Worm (Caenorhabditis elegans) whole organism, L1 larva: Measurements from ENCODE around the gene K04H4.5.

Experiments used
- C04F5.9 ChIP-seq: sonication (generic microtip); optimal IDR thresholded peaks from 2 replicates; lab custom pipeline; 2016; ENCODE audit warnings: missing genetic modification characterization, missing compliant biosample characterization
- ceh-8 ChIP-seq: fragments of 200-800 bp; sonication (Bioruptor generic); optimal IDR thresholded peaks from 2 replicates; lab custom pipeline; 2018; ENCODE audit warnings: mild to moderate bottlenecking, missing genetic modification characterization, moderate library complexity, missing compliant biosample characterization
- ceh-82 ChIP-seq, 3 experiments: fragments of 150-350 bp in 1 of 3; sonication (generic microtip) in 2 of 3; optimal IDR thresholded peaks; 2 replicates each; lab custom pipeline; 2014 to 2017; ENCODE audit warnings: missing biosample characterization in 3 of 3, missing genetic modification characterization in 3 of 3
- ces-1 ChIP-seq: fragments of 150-350 bp; optimal IDR thresholded peaks from 2 replicates; lab custom pipeline; 2014; ENCODE audit warnings: missing biosample characterization, missing genetic modification reagents, missing genetic modification characterization
- dpl-1 ChIP-seq, 3 experiments: fragments of 150-350 bp in 2 of 3; sonication (generic microtip) in 1 of 3; optimal IDR thresholded peaks; 2 replicates each; lab custom pipeline; 2014 to 2017; ENCODE audit warnings: missing biosample characterization in 3 of 3, missing genetic modification characterization in 3 of 3, missing genetic modification reagents in 3 of 3
- efl-1 ChIP-seq, 4 experiments: fragments of 150-350 bp; optimal IDR thresholded peaks in 3 of 4; peaks in 1 of 4; 1 replicate in 1 of 4; 2 replicates in 3 of 4; lab custom pipeline; 2014; ENCODE audit warnings: missing biosample characterization in 2 of 4, missing genetic modification characterization in 2 of 4, missing genetic modification reagents in 2 of 4
- efl-3 ChIP-seq: fragments of 200-800 bp; sonication (Bioruptor generic); optimal IDR thresholded peaks from 2 replicates; lab custom pipeline; 2018; ENCODE audit warnings: mild to moderate bottlenecking, missing genetic modification characterization, missing compliant biosample characterization
- egl-13 ChIP-seq: sonication (generic microtip); optimal IDR thresholded peaks from 2 replicates; lab custom pipeline; 2016; ENCODE audit warnings: missing genotype, missing genetic modification reagents, missing genetic modification characterization, missing compliant biosample characterization
- egl-27 ChIP-seq, 2 experiments: fragments of 150-350 bp in 1 of 2; sonication (generic microtip); optimal IDR thresholded peaks; 3 replicates each; lab custom pipeline; 2017 to 2018; ENCODE audit warnings: missing biosample characterization in 2 of 2, missing genetic modification characterization in 2 of 2, missing genetic modification reagents in 2 of 2
- elt-2 ChIP-seq: sonication (generic microtip); optimal IDR thresholded peaks from 2 replicates; lab custom pipeline; 2016; ENCODE audit warnings: missing genetic modification characterization, mild to moderate bottlenecking, inconsistent platforms, missing compliant biosample characterization, missing genetic modification reagents
- fos-1 ChIP-seq: fragments of 150-350 bp; optimal IDR thresholded peaks from 2 replicates; lab custom pipeline; 2014; ENCODE audit warnings: missing biosample characterization, missing genetic modification characterization
- grh-1 ChIP-seq: fragments of 200-800 bp; sonication (Bioruptor generic); IDR thresholded peaks from 2 replicates; pipeline ENCODE4 v1.3.6; 2022; ENCODE audit warnings: missing genetic modification reagents, missing genetic modification characterization, missing compliant biosample characterization
- hlh-4 ChIP-seq: sonication (generic microtip); optimal IDR thresholded peaks from 2 replicates; lab custom pipeline; 2016; ENCODE audit warnings: mild to moderate bottlenecking, missing genetic modification characterization, missing compliant biosample characterization
- isw-1 ChIP-seq: fragments of 200-800 bp; sonication (Bioruptor generic); IDR thresholded peaks from 2 replicates; pipeline ENCODE4 v1.3.6; 2022; ENCODE audit warnings: missing genetic modification characterization, missing compliant biosample characterization
- jun-1 ChIP-seq: fragments of 150-350 bp; optimal IDR thresholded peaks from 2 replicates; lab custom pipeline; 2014; ENCODE audit warnings: missing biosample characterization, missing genetic modification reagents, missing genetic modification characterization
- lin-13 ChIP-seq: fragments of 150-350 bp; optimal IDR thresholded peaks from 2 replicates; lab custom pipeline; 2014; ENCODE audit warnings: missing biosample characterization, missing genetic modification reagents, missing genetic modification characterization
- lin-15B ChIP-seq: fragments of 150-350 bp; sonication (generic microtip); optimal IDR thresholded peaks from 3 replicates; lab custom pipeline; 2014; ENCODE audit warnings: missing biosample characterization, missing genetic modification characterization
- mep-1 ChIP-seq: fragments of 150-350 bp; optimal IDR thresholded peaks from 2 replicates; lab custom pipeline; 2014; ENCODE audit warnings: missing biosample characterization, missing genetic modification characterization
- nhr-11 ChIP-seq: fragments of 150-350 bp; optimal IDR thresholded peaks from 2 replicates; lab custom pipeline; 2014; ENCODE audit warnings: missing biosample characterization, missing genetic modification characterization
- nhr-12 ChIP-seq: sonication (generic microtip); optimal IDR thresholded peaks from 2 replicates; lab custom pipeline; 2017; ENCODE audit warnings: missing biosample characterization, missing genetic modification characterization
- nhr-20 ChIP-seq: sonication (generic microtip); optimal IDR thresholded peaks from 2 replicates; lab custom pipeline; 2016; ENCODE audit warnings: mild to moderate bottlenecking, missing genetic modification characterization, missing compliant biosample characterization
- nhr-28 ChIP-seq: fragments of 150-350 bp; optimal IDR thresholded peaks from 2 replicates; lab custom pipeline; 2014; ENCODE audit warnings: missing biosample characterization, missing genetic modification characterization
- nhr-47 ChIP-seq: sonication (generic microtip); optimal IDR thresholded peaks from 2 replicates; lab custom pipeline; 2016; ENCODE audit warnings: mild to moderate bottlenecking, missing genetic modification characterization, moderate library complexity, missing compliant biosample characterization
- nhr-71 ChIP-seq: sonication (generic microtip); optimal IDR thresholded peaks from 2 replicates; lab custom pipeline; 2016; ENCODE audit warnings: mild to moderate bottlenecking, missing genetic modification characterization, moderate library complexity, missing compliant biosample characterization
- nhr-76 ChIP-seq: sonication (generic microtip); optimal IDR thresholded peaks from 2 replicates; lab custom pipeline; 2017; ENCODE audit warnings: missing biosample characterization, missing genetic modification characterization
- nhr-84 ChIP-seq: sonication (generic microtip); optimal IDR thresholded peaks from 2 replicates; lab custom pipeline; 2017; ENCODE audit warnings: missing biosample characterization, missing genetic modification characterization
- skn-1 ChIP-seq: fragments of 150-350 bp; optimal IDR thresholded peaks from 2 replicates; lab custom pipeline; 2014; ENCODE audit warnings: missing biosample characterization, missing genetic modification characterization
- sptf-1 ChIP-seq: fragments of 150-350 bp; optimal IDR thresholded peaks from 2 replicates; lab custom pipeline; 2014; ENCODE audit warnings: missing biosample characterization, missing genetic modification characterization
- sup-37 ChIP-seq: fragments of 200-800 bp; sonication (Bioruptor generic); optimal IDR thresholded peaks from 2 replicates; lab custom pipeline; 2018; ENCODE audit warnings: mild to moderate bottlenecking, missing genetic modification characterization, missing compliant biosample characterization
- tlp-1 ChIP-seq: fragments of 150-350 bp; optimal IDR thresholded peaks from 2 replicates; lab custom pipeline; 2014; ENCODE audit warnings: missing biosample characterization, missing genetic modification characterization
- unc-130 ChIP-seq: fragments of 150-350 bp; optimal IDR thresholded peaks from 2 replicates; lab custom pipeline; 2017; ENCODE audit warnings: missing biosample characterization, missing genetic modification characterization, inconsistent platforms
- unc-62 ChIP-seq: fragments of 150-350 bp; optimal IDR thresholded peaks from 2 replicates; lab custom pipeline; 2014; ENCODE audit warnings: missing biosample characterization, missing genetic modification reagents, missing genetic modification characterization
- zag-1 ChIP-seq: fragments of 150-350 bp; optimal IDR thresholded peaks from 2 replicates; lab custom pipeline; 2014; ENCODE audit warnings: missing biosample characterization, missing genetic modification characterization
- ztf-11 ChIP-seq, 2 experiments: sonication (generic microtip); optimal IDR thresholded peaks; 2 replicates each; lab custom pipeline; 2016 to 2017; ENCODE audit warnings: missing genetic modification characterization in 2 of 2, missing biosample characterization in 1 of 2, missing compliant biosample characterization in 1 of 2

The K04H4.5 gene

ce11 chrIII:9353814-9354213, 5.3 kb upstream of the K04H4.5 start (continued):
- TF ChIP-seq efl-3 (GFP tag; lab: Kevin White, UChicago) (no peak), nhr-12 (no peak), unc-130 (tag; lab: Kevin White, UChicago) (peak; percentile 43), tlp-1 (tag; lab: Kevin White, UChicago) (no peak), mep-1 (tag; lab: Kevin White, UChicago) (no peak)

- TF ChIP-seq efl-3 (GFP tag; lab: Kevin White, UChicago), result no peak
- TF ChIP-seq grh-1 (GFP tag; lab: Robert Waterston, UW), result no peak
- TF ChIP-seq egl-13, result no peak
- no peak for TF ChIP-seq nhr-28 (tag; lab: Kevin White, UChicago)
- TF ChIP-seq dpl-1 (GFP tag; optimal IDR thresholded peaks at IDR 0.05; lab: Kevin White, UChicago), result no peak
- TF ChIP-seq nhr-71 (tag; lab: Kevin White, UChicago), result no peak
- TF ChIP-seq ceh-82 (tag; optimal IDR thresholded peaks at IDR 0.05; lab: Kevin White, UChicago), result no peak
- TF ChIP-seq jun-1 (tag; lab: Kevin White, UChicago), result no peak
- TF ChIP-seq unc-62 (GFP tag; lab: Kevin White, UChicago), result no peak
- TF ChIP-seq efl-1 (optimal IDR thresholded peaks at IDR 0.05; lab: Kevin White, UChicago), result no peak
- TF ChIP-seq efl-1 (GFP tag; optimal IDR thresholded peaks at IDR 0.05 in 1 of 2; lab: Kevin White, UChicago), result no peak
- TF ChIP-seq nhr-76, result no peak
- no peak for TF ChIP-seq nhr-11 (tag; lab: Kevin White, UChicago)
- TF ChIP-seq nhr-12, result no peak
- TF ChIP-seq nhr-20 (tag; lab: Kevin White, UChicago), result no peak
- no peak for TF ChIP-seq egl-27 (tag; optimal IDR thresholded peaks at IDR 0.05; lab: Kevin White, UChicago)
- TF ChIP-seq nhr-47 (tag; lab: Kevin White, UChicago), result no peak
- no peak for TF ChIP-seq hlh-4 (tag; lab: Kevin White, UChicago)
- TF ChIP-seq ces-1 (GFP tag; lab: Kevin White, UChicago), result no peak
These were observed 3.7 kb upstream of the K04H4.5 start, which contains the start of gene chtb-1 for ce11 chrIII:9355412-9355969. TSS of gene chtb-1 (minus strand) at chrIII:9355462.

ce11 chrIII:9361228-9361627, 2.1 kb downstream of the K04H4.5 start, which contains the start of gene flp-25:
TSS of gene flp-25 (plus strand) at chrIII:9361528.
- TF ChIP-seq egl-13 (no peak), ztf-11 (tag; optimal IDR thresholded peaks at IDR 0.05; lab: Kevin White, UChicago) (no peak), efl-3 (GFP tag; lab: Kevin White, UChicago) (no peak), lin-15B (tag; lab: Kevin White, UChicago) (no peak), skn-1 (tag; lab: Kevin White, UChicago) (no peak), fos-1 (tag; lab: Kevin White, UChicago) (no peak)

- no peak for TF ChIP-seq sup-37 (GFP tag; lab: Kevin White, UChicago)
- no peak for TF ChIP-seq efl-1 (optimal IDR thresholded peaks at IDR 0.05; lab: Kevin White, UChicago)
- peak in 1 of 2 experiments; percentile 28 for TF ChIP-seq efl-1 (GFP tag; optimal IDR thresholded peaks at IDR 0.05 in 1 of 2; lab: Kevin White, UChicago)
- no peak for TF ChIP-seq hlh-4 (tag; lab: Kevin White, UChicago)
- peak; percentile 27 for TF ChIP-seq elt-2 (tag; lab: Kevin White, UChicago)
- no peak for TF ChIP-seq lin-13 (GFP tag; lab: Kevin White, UChicago)
- TF ChIP-seq C04F5.9, result no peak
- TF ChIP-seq isw-1 (GFP tag; lab: Robert Waterston, UW), result no peak
These were observed 7.2 kb downstream of the K04H4.5 start for ce11 chrIII:9366376-9366775.

ce11 chrIII:9366971-9367370, 7.8 kb downstream of the K04H4.5 start, which contains the start of gene crn-6:
TSS of gene crn-6 (plus strand) at chrIII:9367271.
- TF ChIP-seq ceh-8 (no peak), sptf-1 (tag; lab: Kevin White, UChicago) (no peak), zag-1 (tag; lab: Kevin White, UChicago) (no peak), nhr-84 (tag; lab: Kevin White, UChicago) (no peak), efl-1 (optimal IDR thresholded peaks at IDR 0.05; lab: Kevin White, UChicago) (no peak), efl-1 (GFP tag; optimal IDR thresholded peaks at IDR 0.05 in 1 of 2; lab: Kevin White, UChicago) (no peak)
- TF ChIP-seq, all 84 proteins: peak for 0
